Worm (Caenorhabditis elegans) whole organism, L4/young adult: ENCODE results near the gene C32D5.12.
A peak's percentile ranks its signal among the peaks of the same experiment; 100 is the strongest.

ENCODE experiments used
- W03F9.2 ChIP-seq: fragments of 150-350 bp; optimal IDR thresholded peaks from 2 replicates; lab custom pipeline; 2014; ENCODE audit warnings: missing biosample characterization, missing genetic modification characterization
- dao-5 ChIP-seq: sonication (generic microtip); optimal IDR thresholded peaks from 2 replicates; lab custom pipeline; 2016; ENCODE audit warnings: missing genotype, missing genetic modification characterization, moderate library complexity, missing compliant biosample characterization
- him-1 ChIP-seq: sonication (generic microtip); optimal IDR thresholded peaks from 2 replicates; lab custom pipeline; 2016; ENCODE audit warnings: missing genotype, missing genetic modification reagents, missing genetic modification characterization, missing compliant biosample characterization

C32D5.12 gene

DNA sequence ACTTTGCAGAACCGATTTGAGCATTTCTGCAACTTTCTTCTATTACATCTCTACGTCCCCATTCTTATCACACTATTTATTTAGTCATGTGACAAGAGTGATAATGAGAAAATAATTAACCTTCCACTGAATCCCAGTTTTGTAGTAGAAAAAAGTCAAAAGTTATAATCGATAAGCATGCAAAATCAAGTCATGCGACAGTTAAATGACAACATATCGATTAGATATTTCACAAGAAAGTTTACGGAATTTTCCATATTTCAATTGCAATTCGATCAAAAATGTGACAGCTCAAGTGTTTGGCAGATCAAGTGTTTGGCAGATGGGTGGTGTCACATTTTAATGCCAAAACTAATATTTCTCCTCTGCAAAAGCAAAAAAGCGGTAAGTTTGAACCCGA lies 15.8 kb upstream of the C32D5.12 start:
- TF ChIP-seq dao-5 (tag; lab: Kevin White, UChicago) = no peak
- TF ChIP-seq him-1 (tag; lab: Kevin White, UChicago) = no peak
- no peak for TF ChIP-seq W03F9.2 (tag; lab: Kevin White, UChicago)

DNA sequence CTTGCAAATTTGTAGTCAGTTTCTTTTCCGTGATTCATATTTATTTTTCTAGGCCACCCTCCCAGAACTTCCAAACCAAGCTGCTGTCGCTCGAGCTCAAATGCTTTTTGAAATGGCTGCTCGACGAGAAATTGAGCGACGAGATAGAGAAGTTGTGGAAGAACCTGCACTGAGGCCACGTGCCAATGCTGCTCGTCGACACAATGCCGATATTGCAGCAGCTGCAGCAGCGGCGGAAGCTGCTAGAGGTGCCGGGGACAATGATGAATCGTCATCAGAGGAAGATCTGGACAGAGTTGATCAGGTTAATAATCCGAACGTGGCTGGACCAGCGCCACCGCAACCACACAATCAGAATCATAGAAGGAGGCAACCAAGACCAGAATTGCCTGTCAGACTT lies 14.6 kb upstream of the C32D5.12 start:
- TF ChIP-seq W03F9.2 (tag; lab: Kevin White, UChicago) (no peak), dao-5 (tag; lab: Kevin White, UChicago) (no peak), him-1 (tag; lab: Kevin White, UChicago) (no peak)

- no peak for TF ChIP-seq W03F9.2 (tag; lab: Kevin White, UChicago)
- no peak for TF ChIP-seq dao-5 (tag; lab: Kevin White, UChicago)
- TF ChIP-seq him-1 (tag; lab: Kevin White, UChicago) = no peak
Observed at ce11 chrII:6371003-6371402, 12.2 kb upstream of the C32D5.12 start, which contains the start of gene lin-23. lin-23 (plus strand) TSS chrII:6371303.

- TF ChIP-seq dao-5 (tag; lab: Kevin White, UChicago) (no peak), W03F9.2 (tag; lab: Kevin White, UChicago) (peak; percentile 81)
Observed at ce11 chrII:6370110-6370509, 11.3 kb upstream of the C32D5.12 start.

- TF ChIP-seq dao-5 (tag; lab: Kevin White, UChicago) (no peak), him-1 (tag; lab: Kevin White, UChicago) (no peak), W03F9.2 (tag; lab: Kevin White, UChicago) (no peak)
Observed at ce11 chrII:6366696-6367095, 7.9 kb upstream of the C32D5.12 start, which contains the start of gene ctsa-4.1. ctsa-4.1 (plus strand) TSS chrII:6366996.

ce11 chrII:6365237-6365815 lies 6.5 kb upstream of the C32D5.12 start, which contains the start of the genes ani-2 and clec-88:
ani-2 (minus strand) TSS chrII:6365367.
clec-88 (plus strand) TSS chrII:6365722.
- TF ChIP-seq dao-5 (tag; lab: Kevin White, UChicago) = no peak
- no peak for TF ChIP-seq W03F9.2 (tag; lab: Kevin White, UChicago)
- TF ChIP-seq him-1 (tag; lab: Kevin White, UChicago) = no peak

DNA sequence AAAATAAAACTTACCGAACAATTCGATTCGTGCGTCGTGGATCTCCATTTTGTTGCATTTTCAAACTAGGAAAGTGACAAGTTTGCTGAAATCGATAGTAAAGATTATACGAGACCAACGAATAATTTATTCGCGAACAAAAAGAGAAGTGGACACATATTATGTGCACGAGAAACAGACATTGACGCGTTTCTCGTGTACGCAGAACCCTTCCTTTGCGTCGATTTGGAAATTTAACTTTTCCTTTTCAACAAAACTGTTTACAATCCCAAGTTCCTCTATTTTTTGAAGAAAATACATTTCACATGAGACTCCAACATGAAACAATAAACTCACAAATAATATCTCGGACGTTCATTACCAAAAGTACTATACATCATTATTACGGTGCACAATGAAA lies 2.0 kb upstream of the C32D5.12 start, which contains the start of gene K10B2.4:
Gene K10B2.4 (minus strand): TSS at position 138 of the 400 bp plus-strand sequence.
- TF ChIP-seq dao-5 (tag; lab: Kevin White, UChicago) (no peak), him-1 (tag; lab: Kevin White, UChicago) (no peak), W03F9.2 (tag; lab: Kevin White, UChicago) (peak; percentile 72)

DNA sequence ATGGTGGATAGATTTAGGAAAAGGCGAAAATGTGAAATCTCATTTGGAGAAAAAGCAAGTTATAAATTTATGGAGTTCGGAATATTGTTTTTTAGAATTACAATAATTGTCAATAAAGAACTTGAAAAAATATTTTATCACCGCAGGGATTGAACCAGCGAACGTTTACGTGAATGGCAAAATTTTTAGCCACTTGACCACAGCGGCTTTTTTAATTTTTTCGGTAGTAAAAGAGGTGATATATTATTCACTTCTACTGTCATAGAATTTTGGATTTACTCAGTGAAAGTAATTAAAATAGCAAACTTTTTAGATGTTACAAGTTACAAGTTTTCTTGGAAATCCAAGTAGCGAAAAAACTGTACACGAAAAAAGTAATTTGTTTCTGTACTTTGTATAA lies 573 bp downstream of the C32D5.12 start:
- TF ChIP-seq W03F9.2 (tag; lab: Kevin White, UChicago) (no peak), him-1 (tag; lab: Kevin White, UChicago) (no peak), dao-5 (tag; lab: Kevin White, UChicago) (no peak)

- TF ChIP-seq dao-5 (tag; lab: Kevin White, UChicago) = no peak
- TF ChIP-seq W03F9.2 (tag; lab: Kevin White, UChicago) = peak; percentile 73
Observed at ce11 chrII:6355396-6356346, 3.1 kb downstream of the C32D5.12 start, which contains the start of gene C32D5.11. C32D5.11 (minus strand) TSS chrII:6355446.

- TF ChIP-seq him-1 (tag; lab: Kevin White, UChicago) (no peak), dao-5 (tag; lab: Kevin White, UChicago) (no peak), W03F9.2 (tag; lab: Kevin White, UChicago) (no peak)
Observed at ce11 chrII:6351887-6352286, 6.9 kb downstream of the C32D5.12 start, which contains the start of gene C32D5.10. C32D5.10 (minus strand) TSS chrII:6351987.

ce11 chrII:6349968-6350367 lies 8.8 kb downstream of the C32D5.12 start:
- TF ChIP-seq dao-5 (tag; lab: Kevin White, UChicago) (no peak), him-1 (tag; lab: Kevin White, UChicago) (no peak), W03F9.2 (tag; lab: Kevin White, UChicago) (no peak)

DNA sequence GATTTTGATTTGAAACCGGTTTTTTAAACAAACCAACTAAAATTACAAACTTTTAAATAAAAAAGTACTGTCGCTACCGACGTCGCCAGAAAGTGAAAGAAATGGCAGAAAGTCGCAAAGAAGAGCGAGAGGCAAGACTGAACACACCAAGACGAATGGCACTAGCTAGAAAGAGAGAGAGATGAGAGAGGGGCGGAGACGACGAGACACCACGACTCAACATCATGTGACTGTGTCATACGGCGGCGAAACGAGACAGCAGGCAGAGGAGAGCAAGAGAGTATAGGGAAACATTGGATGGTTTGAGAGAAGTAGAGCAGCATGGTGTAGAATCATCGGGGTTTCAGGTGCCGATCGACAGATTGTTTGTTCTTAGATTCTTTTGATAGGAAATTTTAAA lies 10.4 kb downstream of the C32D5.12 start:
- TF ChIP-seq dao-5 (tag; lab: Kevin White, UChicago) (peak; percentile 78), him-1 (tag; lab: Kevin White, UChicago) (peak; percentile 18), W03F9.2 (tag; lab: Kevin White, UChicago) (peak; percentile 66)
